Worm (Caenorhabditis elegans): ENCODE data around the gene str-264.

The str-264 gene

DNA sequence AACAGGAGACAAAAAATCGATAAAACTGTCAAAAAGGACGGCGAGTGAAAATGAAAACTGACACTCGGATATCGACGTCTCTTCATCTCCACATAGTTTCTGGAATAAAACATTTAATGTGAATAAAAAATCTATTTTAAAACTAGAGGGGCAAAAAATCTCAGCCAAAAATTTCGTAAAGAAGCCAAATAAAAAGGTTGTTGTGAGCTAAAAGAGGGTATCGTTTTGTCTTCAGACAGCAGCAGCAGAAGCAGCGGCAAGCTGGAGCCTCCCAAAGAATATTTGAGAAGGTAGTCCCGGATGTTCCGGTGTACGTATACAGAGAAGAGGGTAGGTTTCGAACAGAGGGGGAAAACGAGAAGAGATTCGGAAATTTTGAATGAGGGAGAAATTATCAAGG, 29.5 kb upstream of the str-264 start, which contains the start of gene lgc-31:
Gene lgc-31 (minus strand): TSS at position 101 of the 400 bp plus-strand sequence.
- TF ChIP-seq tbx-2 (tag; optimal IDR thresholded peaks at IDR 0.05) (no peak), elt-3 (tag; optimal IDR thresholded peaks at IDR 0.05) (no peak), skn-1 (tag; optimal IDR thresholded peaks at IDR 0.05) (no peak), nhr-23 (tag; optimal IDR thresholded peaks at IDR 0.05) (no peak), nfya-1 (tag; optimal IDR thresholded peaks at IDR 0.05; ENCODE audit: insufficient read depth) (no peak), fkh-2 (tag; optimal IDR thresholded peaks at IDR 0.05) (no peak)

DNA sequence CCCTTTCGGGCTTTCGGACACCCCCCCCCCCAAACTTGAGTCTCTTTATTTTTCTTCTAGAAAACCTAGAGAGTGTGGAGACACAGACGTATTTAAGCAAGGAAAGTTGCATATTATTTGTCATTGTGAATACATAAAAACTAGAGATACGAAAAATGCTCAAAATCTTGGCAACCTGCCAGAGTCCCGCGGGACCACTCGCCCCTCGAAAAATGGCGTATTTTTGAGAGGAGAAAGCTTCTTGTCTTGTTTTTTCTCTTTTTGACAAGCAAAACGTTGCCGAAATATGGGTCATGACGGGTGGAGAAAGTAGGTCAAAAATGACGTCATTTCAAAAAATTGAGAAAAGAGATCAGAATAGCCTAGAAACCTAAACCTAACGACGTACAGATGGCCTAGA, 28.0 kb upstream of the str-264 start:
- TF ChIP-seq lin-39 (tag; optimal IDR thresholded peaks at IDR 0.05) (peak; percentile 11), nhr-25 (tag; optimal IDR thresholded peaks at IDR 0.05) (no peak)

DNA sequence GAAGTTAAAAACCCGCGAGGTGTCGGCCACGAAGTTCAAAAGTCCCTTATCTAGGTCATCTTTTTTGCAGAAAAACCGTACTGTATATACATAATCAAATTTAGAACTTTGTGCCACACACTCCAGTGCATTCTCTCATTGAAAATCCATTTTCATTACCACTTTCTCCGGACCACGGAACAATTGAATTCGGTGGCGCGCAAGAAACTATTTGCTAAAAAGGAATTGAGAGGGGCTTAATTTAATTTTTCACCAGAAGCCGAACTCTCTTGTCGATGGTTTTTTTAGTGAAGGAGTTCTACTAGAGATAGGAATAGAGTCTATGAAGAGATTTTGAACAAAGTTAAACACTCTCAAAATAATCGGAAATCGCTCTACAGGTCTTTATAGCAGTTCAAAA, 27.4 kb upstream of the str-264 start:
- TF ChIP-seq nhr-11 (tag; optimal IDR thresholded peaks at IDR 0.05) (no peak), R02D3.7 (tag; optimal IDR thresholded peaks at IDR 0.05) (no peak), fos-1 (tag; optimal IDR thresholded peaks at IDR 0.05) (no peak), nhr-77 (tag; optimal IDR thresholded peaks at IDR 0.05) (no peak), nhr-237 (tag; optimal IDR thresholded peaks at IDR 0.05) (no peak), elt-2 (tag; optimal IDR thresholded peaks at IDR 0.05) (no peak), ztf-4 (tag; optimal IDR thresholded peaks at IDR 0.05) (no peak), nhr-28 (tag; optimal IDR thresholded peaks at IDR 0.05) (no peak), zag-1 (tag; optimal IDR thresholded peaks at IDR 0.05) (no peak), skn-1 (tag; optimal IDR thresholded peaks at IDR 0.05) (no peak), jun-1 (tag; optimal IDR thresholded peaks at IDR 0.05) (no peak), lin-39 (tag; optimal IDR thresholded peaks at IDR 0.05) (no peak), tbx-2 (tag; optimal IDR thresholded peaks at IDR 0.05) (no peak), ceh-16 (tag; optimal IDR thresholded peaks at IDR 0.05) (no peak), ZK546.5 (tag; optimal IDR thresholded peaks at IDR 0.05) (no peak), mml-1 (tag; optimal IDR thresholded peaks at IDR 0.05) (no peak), nhr-43 (tag; optimal IDR thresholded peaks at IDR 0.05; ENCODE audit: poor library complexity, severe bottlenecking) (no peak), snpc-4 (tag; optimal IDR thresholded peaks at IDR 0.05) (no peak)

DNA sequence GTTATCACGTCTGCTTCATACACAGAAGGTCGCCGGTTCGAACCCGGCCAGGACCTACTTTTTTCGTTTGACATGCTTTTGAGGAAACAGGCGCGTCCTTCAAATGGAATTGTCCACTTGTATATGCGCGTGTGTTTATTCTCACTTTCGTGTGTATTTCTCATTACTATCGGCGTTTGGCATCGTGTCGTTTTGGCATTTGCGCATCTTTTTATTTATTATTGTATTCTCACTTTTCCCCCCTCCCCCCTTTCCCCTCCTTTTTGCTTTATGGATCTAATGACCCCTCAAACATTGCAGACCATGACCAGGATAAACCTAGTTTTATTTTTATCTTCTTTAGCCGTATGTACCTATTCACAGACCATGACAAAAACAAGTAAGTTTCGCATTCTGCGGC, 25.0 kb upstream of the str-264 start, which contains the start of gene F21A3.3:
Gene F21A3.3 (plus strand): TSS at position 301 of the 400 bp plus-strand sequence.
- TF ChIP-seq lsy-12 (tag; optimal IDR thresholded peaks at IDR 0.05) (no peak), fos-1 (tag; optimal IDR thresholded peaks at IDR 0.05) (no peak), ceh-9 (tag; optimal IDR thresholded peaks at IDR 0.05) (no peak), ama-1 (optimal IDR thresholded peaks at IDR 0.05) (no peak), nhr-11 (tag; optimal IDR thresholded peaks at IDR 0.05) (no peak), tbx-2 (tag; optimal IDR thresholded peaks at IDR 0.05) (no peak), elt-2 (tag; optimal IDR thresholded peaks at IDR 0.05) (no peak)

DNA sequence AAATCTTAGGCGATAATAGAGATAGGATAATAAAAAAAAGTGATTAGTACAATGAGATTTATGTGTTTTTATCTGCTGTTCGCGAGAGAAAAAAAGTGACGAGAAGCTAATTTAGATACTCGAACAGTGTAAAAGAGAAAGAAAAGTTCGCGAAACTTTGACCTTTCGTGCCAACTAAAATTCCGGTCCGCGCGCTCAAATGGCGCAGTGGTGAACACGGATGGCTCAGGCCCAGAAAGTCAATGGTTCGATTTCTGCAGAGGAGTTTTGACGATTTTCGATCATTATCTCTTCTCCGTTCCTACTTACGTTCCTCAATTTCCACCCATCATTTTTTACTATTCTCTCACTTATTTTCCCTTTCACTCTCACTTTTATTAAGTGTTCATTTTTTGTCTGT, 24.1 kb upstream of the str-264 start:
- TF ChIP-seq hmg-11 (tag; optimal IDR thresholded peaks at IDR 0.05) (no peak), egl-5 (tag; optimal IDR thresholded peaks at IDR 0.05) (no peak), unc-39 (tag; optimal IDR thresholded peaks at IDR 0.05) (no peak), ZK546.5 (tag; optimal IDR thresholded peaks at IDR 0.05) (no peak), snpc-4 (tag; optimal IDR thresholded peaks at IDR 0.05) (no peak), elt-1 (tag; optimal IDR thresholded peaks at IDR 0.05) (no peak), R02D3.7 (tag; optimal IDR thresholded peaks at IDR 0.05) (no peak), ztf-4 (tag; optimal IDR thresholded peaks at IDR 0.05) (no peak)

DNA sequence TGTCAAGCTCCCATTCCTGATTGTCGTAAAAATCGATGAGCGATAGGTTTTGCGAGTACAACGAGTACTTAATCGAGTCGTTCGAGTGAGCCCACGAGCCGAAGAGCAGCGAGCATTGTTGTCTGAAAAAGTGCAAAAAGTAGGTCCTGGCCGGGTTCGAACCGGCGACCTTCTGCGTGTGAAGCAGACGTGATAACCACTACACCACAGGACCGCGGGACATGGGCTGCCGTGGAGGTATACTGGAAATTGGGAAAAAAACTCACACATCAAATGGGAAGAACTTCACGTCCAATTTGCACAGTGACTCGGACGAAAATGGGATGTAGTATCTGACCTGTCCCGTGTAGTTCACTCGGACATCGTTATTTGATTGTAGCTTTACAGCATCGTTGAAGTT, 22.9 kb upstream of the str-264 start:
- TF ChIP-seq elt-2 (tag; optimal IDR thresholded peaks at IDR 0.05) (peak; percentile 36), lsy-12 (tag; optimal IDR thresholded peaks at IDR 0.05) (no peak), pqm-1 (tag; optimal IDR thresholded peaks at IDR 0.05) (peak; percentile 54)

All from whole organism, L3 larva.